Fruit fly (Drosophila melanogaster): Measurements from ENCODE around the gene Ubc87F.

dm6 chr3R:13686371-13687211 lies 31.4 kb downstream of the Ubc87F start, which contains the start of gene omd:
- TF ChIP-seq Dll (optimal IDR thresholded peaks at IDR 0.05) (no peak), usp (GFP tag; optimal IDR thresholded peaks at IDR 0.05) (no peak), CG8478 (optimal IDR thresholded peaks at IDR 0.05) (no peak)

All from whole organism.